Fruit fly (Drosophila melanogaster) whole organism, embryonic: ENCODE data around the gene dachs.

Source experiments
- Atf-2 ChIP-seq: fragments of 200-800 bp; sonication (Bioruptor generic); optimal IDR thresholded peaks from 2 replicates; lab custom pipeline; 2016; ENCODE audit warnings: missing biosample characterization, missing genetic modification characterization
- Atf6 ChIP-seq: fragments of 200-800 bp; sonication (Bioruptor generic); IDR thresholded peaks from 2 replicates; pipeline ENCODE4 v1.3.6; 2022; ENCODE audit warnings: missing biosample characterization, missing genetic modification characterization
- BEAF-32 ChIP-seq: fragments of 200-800 bp; sonication (Bioruptor generic); optimal IDR thresholded peaks from 3 replicates; lab custom pipeline; 2017; ENCODE audit warnings: missing biosample characterization, missing genetic modification characterization, mild to moderate bottlenecking, moderate library complexity, missing genetic modification reagents
- C15 ChIP-seq: fragments of 200-800 bp; sonication (Bioruptor generic); IDR thresholded peaks from 3 replicates; pipeline ENCODE4 v1.3.6; 2022; ENCODE audit warnings: missing biosample characterization, missing genetic modification characterization
- CG10147 ChIP-seq: fragments of 200-800 bp; sonication (Bioruptor generic); optimal IDR thresholded peaks from 2 replicates; lab custom pipeline; 2019; ENCODE audit warnings: missing biosample characterization, mild to moderate bottlenecking, missing genetic modification characterization, moderate library complexity
- CG1024 ChIP-seq: fragments of 200-800 bp; sonication (Bioruptor generic); IDR thresholded peaks from 2 replicates; pipeline ENCODE4 v1.3.6; 2022; ENCODE audit warnings: missing biosample characterization, missing genetic modification characterization
- CG10979 ChIP-seq: fragments of 200-800 bp; sonication (Bioruptor generic); optimal IDR thresholded peaks from 2 replicates; lab custom pipeline; 2018; ENCODE audit warnings: missing biosample characterization, mild to moderate bottlenecking, missing genetic modification characterization, moderate library complexity
- CG11504 ChIP-seq: fragments of 200-800 bp; sonication (Bioruptor generic); optimal IDR thresholded peaks from 3 replicates; lab custom pipeline; 2019; ENCODE audit warnings: missing biosample characterization, mild to moderate bottlenecking, missing genetic modification characterization, moderate library complexity
- CG12299 ChIP-seq: fragments of 200-800 bp; sonication (Bioruptor generic); optimal IDR thresholded peaks from 2 replicates; lab custom pipeline; 2018; ENCODE audit warnings: missing biosample characterization, mild to moderate bottlenecking, missing genetic modification characterization
- CG13624 ChIP-seq: fragments of 200-800 bp; sonication (Bioruptor generic); optimal IDR thresholded peaks from 2 replicates; lab custom pipeline; 2016; ENCODE audit warnings: missing biosample characterization, missing genetic modification characterization
- CG16779 ChIP-seq: fragments of 200-800 bp; sonication (Bioruptor generic); IDR thresholded peaks from 2 replicates; pipeline ENCODE4 v1.3.6; 2022; ENCODE audit warnings: missing biosample characterization, missing genetic modification characterization
- CG16813 ChIP-seq: fragments of 200-800 bp; sonication (Bioruptor generic); IDR thresholded peaks from 3 replicates; pipeline ENCODE4 v1.3.6; 2022; ENCODE audit warnings: missing biosample characterization, missing genetic modification characterization; ENCODE audit not compliant: partially characterized antibody
- CG17912 ChIP-seq: fragments of 200-800 bp; sonication (Bioruptor generic); optimal IDR thresholded peaks from 2 replicates; lab custom pipeline; 2018; ENCODE audit warnings: missing biosample characterization, mild to moderate bottlenecking, missing genetic modification characterization
- CG18599 ChIP-seq: fragments of 200-800 bp; sonication (Bioruptor generic); optimal IDR thresholded peaks from 3 replicates; lab custom pipeline; 2017; ENCODE audit warnings: missing biosample characterization, missing genetic modification characterization, mild to moderate bottlenecking, moderate library complexity, missing genetic modification reagents
- CG33213 ChIP-seq: fragments of 200-800 bp; sonication (Bioruptor generic); optimal IDR thresholded peaks from 3 replicates; lab custom pipeline; 2016; ENCODE audit warnings: missing biosample characterization, missing genetic modification characterization
- CG34376 ChIP-seq: fragments of 200-800 bp; sonication (Bioruptor generic); optimal IDR thresholded peaks from 2 replicates; lab custom pipeline; 2018; ENCODE audit warnings: missing biosample characterization, mild to moderate bottlenecking, missing genetic modification characterization
- CG4360 ChIP-seq: fragments of 200-800 bp; sonication (Bioruptor generic); IDR thresholded peaks from 2 replicates; pipeline ENCODE4 v1.3.6; 2022; ENCODE audit warnings: missing biosample characterization, missing genetic modification characterization
- CG4617 ChIP-seq: fragments of 200-800 bp; sonication (Bioruptor generic); optimal IDR thresholded peaks from 3 replicates; lab custom pipeline; 2016; ENCODE audit warnings: missing biosample characterization, missing genetic modification characterization, borderline replicate concordance
- CG6254 ChIP-seq: fragments of 200-800 bp; sonication (Bioruptor generic); optimal IDR thresholded peaks from 3 replicates; lab custom pipeline; 2017; ENCODE audit warnings: mild to moderate bottlenecking, missing biosample characterization, missing genetic modification reagents, missing genetic modification characterization
- CG7987 ChIP-seq: fragments of 200-800 bp; sonication (Bioruptor generic); optimal IDR thresholded peaks from 2 replicates; lab custom pipeline; 2018; ENCODE audit warnings: missing biosample characterization, mild to moderate bottlenecking, missing genetic modification characterization, moderate library complexity
- CG8359 ChIP-seq: fragments of 200-800 bp; sonication (Bioruptor generic); optimal IDR thresholded peaks from 2 replicates; lab custom pipeline; 2017; ENCODE audit warnings: missing biosample characterization, mild to moderate bottlenecking, missing genetic modification characterization, borderline replicate concordance
- CG8478 ChIP-seq: fragments of >200 bp; optimal IDR thresholded peaks from 2 replicates; lab custom pipeline; 2018
- CG8944 ChIP-seq: fragments of 200-800 bp; sonication (Bioruptor generic); optimal IDR thresholded peaks from 3 replicates; lab custom pipeline; 2016; ENCODE audit warnings: missing biosample characterization, missing genetic modification characterization
- CoRest ChIP-seq: fragments of 200-800 bp; sonication (Bioruptor generic); optimal IDR thresholded peaks from 3 replicates; lab custom pipeline; 2018; ENCODE audit warnings: missing biosample characterization, mild to moderate bottlenecking, missing genetic modification characterization, moderate library complexity
- E2f1 ChIP-seq: fragments of 200-800 bp; sonication (Bioruptor generic); IDR thresholded peaks from 2 replicates; pipeline ENCODE4 v1.3.6; 2022; ENCODE audit warnings: missing biosample characterization, missing genetic modification characterization
- Ets97D ChIP-seq: fragments of 200-800 bp; sonication (Bioruptor generic); optimal IDR thresholded peaks from 3 replicates; lab custom pipeline; 2016; ENCODE audit warnings: missing biosample characterization, missing genetic modification characterization
- Nf-YB ChIP-seq: fragments of 200-800 bp; sonication (Bioruptor generic); optimal IDR thresholded peaks from 3 replicates; lab custom pipeline; 2019; ENCODE audit warnings: missing biosample characterization, mild to moderate bottlenecking, missing genetic modification characterization, moderate library complexity
- NfI ChIP-seq: fragments of 200-800 bp; sonication (Bioruptor generic); optimal IDR thresholded peaks from 3 replicates; lab custom pipeline; 2018; ENCODE audit warnings: missing biosample characterization, mild to moderate bottlenecking, missing genetic modification characterization, moderate library complexity
- PHDP ChIP-seq: fragments of 200-800 bp; sonication (Bioruptor generic); optimal IDR thresholded peaks from 3 replicates; lab custom pipeline; 2018; ENCODE audit warnings: missing biosample characterization, mild to moderate bottlenecking, missing genetic modification characterization, moderate library complexity
- Rx ChIP-seq: fragments of 200-800 bp; sonication (Bioruptor generic); IDR thresholded peaks from 2 replicates; pipeline ENCODE4 v1.3.6; 2022; ENCODE audit warnings: missing biosample characterization, missing genetic modification characterization
- ab ChIP-seq: fragments of 200-800 bp; sonication (Bioruptor generic); optimal IDR thresholded peaks from 2 replicates; lab custom pipeline; 2016; ENCODE audit warnings: missing biosample characterization, missing genetic modification characterization
- aop ChIP-seq: fragments of 200-800 bp; sonication (Bioruptor generic); IDR thresholded peaks from 2 replicates; pipeline ENCODE4 v1.3.6; 2022; ENCODE audit warnings: missing biosample characterization, missing genetic modification characterization
- ase ChIP-seq: fragments of 200-800 bp; sonication (Bioruptor generic); IDR thresholded peaks from 3 replicates; pipeline ENCODE4 v1.3.6; 2022; ENCODE audit warnings: missing biosample characterization, missing genetic modification characterization
- corto ChIP-seq: fragments of 200-800 bp; sonication (Bioruptor generic); optimal IDR thresholded peaks from 2 replicates; lab custom pipeline; 2016; ENCODE audit warnings: missing biosample characterization, mild to moderate bottlenecking, missing genetic modification characterization, moderate library complexity
- emc ChIP-seq: fragments of 200-800 bp; sonication (Bioruptor generic); optimal IDR thresholded peaks from 2 replicates; lab custom pipeline; 2016; ENCODE audit warnings: missing biosample characterization, missing genetic modification characterization
- fd96Cb ChIP-seq: fragments of 200-800 bp; sonication (Bioruptor generic); optimal IDR thresholded peaks from 2 replicates; lab custom pipeline; 2018; ENCODE audit warnings: missing biosample characterization, mild to moderate bottlenecking, missing genetic modification characterization, moderate library complexity
- fu2 ChIP-seq: fragments of 200-800 bp; sonication (Bioruptor generic); optimal IDR thresholded peaks from 2 replicates; lab custom pipeline; 2016; ENCODE audit warnings: missing biosample characterization, missing genetic modification characterization
- gt ChIP-seq: fragments of 200-800 bp; sonication (Bioruptor generic); IDR thresholded peaks from 2 replicates; pipeline ENCODE4 v1.3.6; 2022; ENCODE audit warnings: missing biosample characterization, missing genetic modification characterization
- h ChIP-seq: fragments of >200 bp; optimal IDR thresholded peaks from 2 replicates; lab custom pipeline; 2017
- kah ChIP-seq: fragments of 200-800 bp; sonication (Bioruptor generic); optimal IDR thresholded peaks from 2 replicates; lab custom pipeline; 2018; ENCODE audit warnings: missing biosample characterization, mild to moderate bottlenecking, missing genetic modification characterization
- knrl ChIP-seq: fragments of 200-800 bp; sonication (Bioruptor generic); IDR thresholded peaks from 3 replicates; pipeline ENCODE4 v1.3.6; 2022; ENCODE audit warnings: missing biosample characterization, missing genetic modification characterization; ENCODE audit not compliant: partially characterized antibody
- lola ChIP-seq, 3 experiments: fragments of >200 bp in 2 of 3; fragments of 200-800 bp in 1 of 3; sonication (Bioruptor generic) in 1 of 3; optimal IDR thresholded peaks; 2 replicates each; lab custom pipeline; 2017 to 2019; ENCODE audit warnings: missing biosample characterization in 3 of 3, missing genetic modification characterization in 3 of 3, mild to moderate bottlenecking in 1 of 3, moderate library complexity in 1 of 3
- maf-S ChIP-seq: fragments of 200-800 bp; sonication (Bioruptor generic); optimal IDR thresholded peaks from 2 replicates; lab custom pipeline; 2016; ENCODE audit warnings: missing biosample characterization, missing genetic modification characterization
- p53 ChIP-seq: fragments of 200-800 bp; sonication (Bioruptor generic); optimal IDR thresholded peaks from 2 replicates; lab custom pipeline; 2016; ENCODE audit warnings: missing biosample characterization, missing genetic modification characterization
- phol ChIP-seq: fragments of 200-800 bp; sonication (Bioruptor generic); optimal IDR thresholded peaks from 3 replicates; lab custom pipeline; 2018; ENCODE audit warnings: missing biosample characterization, mild to moderate bottlenecking, missing genetic modification characterization, moderate library complexity
- pzg ChIP-seq: fragments of 200-800 bp; sonication (Bioruptor generic); optimal IDR thresholded peaks from 3 replicates; lab custom pipeline; 2018; ENCODE audit warnings: missing biosample characterization, mild to moderate bottlenecking, missing genetic modification characterization, moderate library complexity
- rib ChIP-seq: fragments of 200-800 bp; sonication (Bioruptor generic); IDR thresholded peaks from 2 replicates; pipeline ENCODE4 v1.3.6; 2022; ENCODE audit warnings: missing biosample characterization, missing genetic modification characterization
- slou ChIP-seq: fragments of 200-800 bp; sonication (Bioruptor generic); optimal IDR thresholded peaks from 3 replicates; lab custom pipeline; 2016; ENCODE audit warnings: missing biosample characterization, missing genetic modification characterization
- sr ChIP-seq: fragments of 200-800 bp; sonication (Bioruptor generic); IDR thresholded peaks from 3 replicates; pipeline ENCODE4 v1.3.6; 2022; ENCODE audit warnings: missing biosample characterization, missing genetic modification characterization
- tll ChIP-seq, 2 experiments: fragments of 200-800 bp in 1 of 2; fragments of >200 bp in 1 of 2; sonication (Bioruptor generic) in 1 of 2; optimal IDR thresholded peaks; 2 replicates each; lab custom pipeline; 2017 to 2019; ENCODE audit warnings: missing biosample characterization in 2 of 2, missing genetic modification characterization in 2 of 2, mild to moderate bottlenecking in 1 of 2, moderate library complexity in 1 of 2
- wek ChIP-seq: fragments of 200-800 bp; sonication (Bioruptor generic); optimal IDR thresholded peaks from 3 replicates; lab custom pipeline; 2018; ENCODE audit warnings: missing biosample characterization, mild to moderate bottlenecking, missing genetic modification characterization, moderate library complexity

Gene dachs

DNA sequence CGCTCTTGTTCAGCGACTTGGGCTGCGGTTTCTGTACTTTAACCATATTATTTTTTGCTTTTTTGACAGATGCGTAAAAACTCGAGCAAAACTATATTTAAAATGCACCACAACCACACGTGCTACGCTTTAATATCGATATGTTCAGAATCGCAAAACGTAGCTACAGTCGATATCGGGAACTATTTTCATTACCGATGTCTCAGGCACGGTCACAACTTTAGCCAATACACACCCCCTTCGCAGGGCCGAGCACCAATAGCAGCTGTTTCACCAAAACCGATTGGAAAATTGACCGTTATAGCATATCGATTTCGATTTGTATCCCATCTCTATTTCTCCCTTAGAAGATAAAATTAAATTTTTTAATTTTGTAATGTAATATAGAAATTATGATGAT, 45.1 kb downstream of the dachs start, which contains the start of gene CG13096 (continued):
- TF ChIP-seq CG13624 (GFP tag; lab: Kevin White, UChicago) = peak; percentile 73
- no peak for TF ChIP-seq CG8359 (GFP tag; lab: Kevin White, UChicago)
- TF ChIP-seq slou = no peak
- no peak for TF ChIP-seq kah (GFP tag; lab: Kevin White, UChicago)
- no peak for TF ChIP-seq CG16779 (GFP tag; lab: Robert Waterston, UW)
- TF ChIP-seq CG12299 (tag; lab: Kevin White, UChicago) = no peak
- no peak for TF ChIP-seq Atf6
- peak; percentile 9 for TF ChIP-seq p53 (GFP tag; lab: Kevin White, UChicago)
- TF ChIP-seq CG16813 (GFP tag; lab: Robert Waterston, UW) = peak; percentile 98
- no peak for TF ChIP-seq CG8478 (lab: Kevin White, UChicago)
- peak; percentile 61 for TF ChIP-seq phol (tag; lab: Kevin White, UChicago)
- TF ChIP-seq emc = no peak
- no peak for TF ChIP-seq wek (GFP tag; lab: Kevin White, UChicago)
- TF ChIP-seq pzg (GFP tag; lab: Kevin White, UChicago) = peak; percentile 99
- TF ChIP-seq CG10979 (tag; lab: Kevin White, UChicago) = no peak
- no peak for TF ChIP-seq PHDP (tag; lab: Kevin White, UChicago)
- no peak for TF ChIP-seq CG6254 (GFP tag; lab: Kevin White, UChicago)
- no peak for TF ChIP-seq gt (GFP tag; lab: Robert Waterston, UW)
- TF ChIP-seq CG33213 (GFP tag; lab: Kevin White, UChicago) = peak; percentile 55
- TF ChIP-seq ase (GFP tag; lab: Robert Waterston, UW) = peak; percentile 25; the same call in 1 of the 3 replicates
- no peak for TF ChIP-seq CG11504 (tag; lab: Kevin White, UChicago)
- no peak for TF ChIP-seq E2f1
- no peak for TF ChIP-seq NfI
- no peak for TF ChIP-seq ab (GFP tag; lab: Kevin White, UChicago)
- peak; percentile 91 for TF ChIP-seq Ets97D
- no peak for TF ChIP-seq aop (GFP tag; lab: Robert Waterston, UW)
- peak; percentile 64 for TF ChIP-seq CoRest (tag; lab: Kevin White, UChicago)
- no peak for TF ChIP-seq h (lab: Kevin White, UChicago)
- TF ChIP-seq CG7987 (GFP tag; lab: Kevin White, UChicago) = peak; percentile 80
- TF ChIP-seq maf-S (GFP tag; lab: Kevin White, UChicago) = peak; percentile 6
- TF ChIP-seq sr = no peak
- TF ChIP-seq CG18599 (GFP tag; lab: Kevin White, UChicago) = no peak
- TF ChIP-seq CG4360 (GFP tag; lab: Robert Waterston, UW) = no peak
- TF ChIP-seq Nf-YB (GFP tag; lab: Kevin White, UChicago) = peak; percentile 60
- no peak for TF ChIP-seq tll (GFP tag; optimal IDR thresholded peaks at IDR 0.05; lab: Kevin White, UChicago)
- TF ChIP-seq CG8944 (GFP tag; lab: Kevin White, UChicago) = no peak
- TF ChIP-seq lola (GFP tag; optimal IDR thresholded peaks at IDR 0.05; lab: Kevin White, UChicago) = peak in 1 of 3 experiments; percentile 3
- no peak for TF ChIP-seq rib
- TF ChIP-seq CG34376 (GFP tag; lab: Kevin White, UChicago) = peak; percentile 8
- peak; percentile 98 for TF ChIP-seq knrl (GFP tag; lab: Robert Waterston, UW)
- no peak for TF ChIP-seq CG10147 (GFP tag; lab: Kevin White, UChicago)
- peak; percentile 46 for TF ChIP-seq CG4617 (GFP tag; lab: Kevin White, UChicago)
- no peak for TF ChIP-seq corto (GFP tag; lab: Kevin White, UChicago)
- TF ChIP-seq CG1024 = no peak
- TF ChIP-seq Atf-2 (GFP tag; lab: Kevin White, UChicago) = no peak
- TF ChIP-seq CG17912 (GFP tag; lab: Kevin White, UChicago) = peak; percentile 59
- peak; percentile 99 for TF ChIP-seq BEAF-32 (GFP tag; lab: Kevin White, UChicago)
- no peak for TF ChIP-seq C15 (GFP tag; lab: Robert Waterston, UW)
- no peak for TF ChIP-seq Rx
- no peak for TF ChIP-seq fu2 (GFP tag; lab: Kevin White, UChicago)
- no peak for TF ChIP-seq fd96Cb (tag; lab: Kevin White, UChicago)
